Fruit fly (Drosophila melanogaster) whole organism, adult: Measurements from ENCODE around the gene Tim17a1.

Experiments
- CG11617 ChIP-seq: fragments of 200-800 bp; sonication (Bioruptor generic); optimal IDR thresholded peaks from 2 replicates; lab custom pipeline; 2017; ENCODE audit warnings: mild to moderate bottlenecking, missing biosample characterization, missing genetic modification reagents, missing genetic modification characterization
- CG12768 ChIP-seq: fragments of 200-800 bp; sonication (Bioruptor generic); optimal IDR thresholded peaks from 2 replicates; lab custom pipeline; 2017; ENCODE audit warnings: missing biosample characterization, missing genetic modification characterization, mild to moderate bottlenecking, moderate library complexity, missing genetic modification reagents
- CG14711 ChIP-seq: fragments of 200-800 bp; sonication (Bioruptor generic); optimal IDR thresholded peaks from 2 replicates; lab custom pipeline; 2018; ENCODE audit warnings: missing biosample characterization, mild to moderate bottlenecking, missing genetic modification characterization, moderate library complexity
- CG1620 ChIP-seq: fragments of 200-800 bp; sonication (Bioruptor generic); optimal IDR thresholded peaks from 2 replicates; lab custom pipeline; 2016; ENCODE audit warnings: missing biosample characterization, missing genetic modification characterization
- CG33017 ChIP-seq: fragments of 200-800 bp; sonication (Bioruptor generic); optimal IDR thresholded peaks from 2 replicates; lab custom pipeline; 2018; ENCODE audit warnings: missing biosample characterization, mild to moderate bottlenecking, missing genetic modification characterization, moderate library complexity
- CG5204 ChIP-seq: fragments of 200-800 bp; sonication (Bioruptor generic); optimal IDR thresholded peaks from 2 replicates; lab custom pipeline; 2016; ENCODE audit warnings: missing biosample characterization, missing genetic modification characterization
- CG7045 ChIP-seq: fragments of 200-800 bp; sonication (Bioruptor generic); optimal IDR thresholded peaks from 2 replicates; lab custom pipeline; 2017; ENCODE audit warnings: missing biosample characterization, mild to moderate bottlenecking, missing genetic modification characterization
- CG7101 ChIP-seq: fragments of 200-800 bp; sonication (Bioruptor generic); optimal IDR thresholded peaks from 2 replicates; lab custom pipeline; 2018; ENCODE audit warnings: missing biosample characterization, mild to moderate bottlenecking, missing genetic modification characterization, moderate library complexity
- Clk ChIP-seq: fragments of 200-800 bp; sonication (Bioruptor generic); optimal IDR thresholded peaks from 2 replicates; lab custom pipeline; 2017; ENCODE audit warnings: missing biosample characterization, missing genetic modification characterization
- Crg-1 ChIP-seq: fragments of 200-800 bp; sonication (Bioruptor generic); optimal IDR thresholded peaks from 2 replicates; lab custom pipeline; 2016; ENCODE audit warnings: missing biosample characterization, missing genetic modification characterization
- Hr96 ChIP-seq: fragments of 200-800 bp; sonication (Bioruptor generic); optimal IDR thresholded peaks from 2 replicates; lab custom pipeline; 2016; ENCODE audit warnings: missing biosample characterization, missing genetic modification characterization
- Mnt ChIP-seq: fragments of 200-800 bp; sonication (Bioruptor generic); optimal IDR thresholded peaks from 2 replicates; lab custom pipeline; 2016; ENCODE audit warnings: missing biosample characterization, mild to moderate bottlenecking, missing genetic modification characterization
- bab1 ChIP-seq: fragments of 200-800 bp; sonication (Bioruptor generic); optimal IDR thresholded peaks from 3 replicates; lab custom pipeline; 2019; ENCODE audit warnings: missing biosample characterization, mild to moderate bottlenecking, missing genetic modification characterization, moderate library complexity
- cic ChIP-seq: fragments of 200-800 bp; sonication (Bioruptor generic); optimal IDR thresholded peaks from 2 replicates; lab custom pipeline; 2017; ENCODE audit warnings: missing biosample characterization, mild to moderate bottlenecking, missing genetic modification characterization, moderate library complexity
- cnc ChIP-seq, 2 experiments: fragments of >200 bp; optimal IDR thresholded peaks; 2 replicates each; lab custom pipeline; 2017
- kay ChIP-seq: fragments of 200-800 bp; sonication (Bioruptor generic); peaks from one replicate; lab custom pipeline; 2016; ENCODE audit warnings: missing biosample characterization, missing genetic modification characterization, borderline replicate concordance
- ovo ChIP-seq: fragments of 200-800 bp; sonication (Bioruptor generic); optimal IDR thresholded peaks from 2 replicates; lab custom pipeline; 2016; ENCODE audit warnings: missing biosample characterization, missing genetic modification characterization
- pad ChIP-seq: fragments of 200-800 bp; sonication (Bioruptor generic); optimal IDR thresholded peaks from 3 replicates; lab custom pipeline; 2017; ENCODE audit warnings: missing biosample characterization, missing genetic modification characterization, mild to moderate bottlenecking, moderate library complexity, missing genetic modification reagents
- tj ChIP-seq: fragments of 200-800 bp; sonication (Bioruptor generic); optimal IDR thresholded peaks from 3 replicates; lab custom pipeline; 2017; ENCODE audit warnings: missing biosample characterization, mild to moderate bottlenecking, missing genetic modification characterization, moderate library complexity
- toe ChIP-seq: fragments of 200-800 bp; sonication (Bioruptor generic); optimal IDR thresholded peaks from 2 replicates; lab custom pipeline; 2016; ENCODE audit warnings: missing biosample characterization, missing genetic modification characterization

Tim17a1 gene

DNA sequence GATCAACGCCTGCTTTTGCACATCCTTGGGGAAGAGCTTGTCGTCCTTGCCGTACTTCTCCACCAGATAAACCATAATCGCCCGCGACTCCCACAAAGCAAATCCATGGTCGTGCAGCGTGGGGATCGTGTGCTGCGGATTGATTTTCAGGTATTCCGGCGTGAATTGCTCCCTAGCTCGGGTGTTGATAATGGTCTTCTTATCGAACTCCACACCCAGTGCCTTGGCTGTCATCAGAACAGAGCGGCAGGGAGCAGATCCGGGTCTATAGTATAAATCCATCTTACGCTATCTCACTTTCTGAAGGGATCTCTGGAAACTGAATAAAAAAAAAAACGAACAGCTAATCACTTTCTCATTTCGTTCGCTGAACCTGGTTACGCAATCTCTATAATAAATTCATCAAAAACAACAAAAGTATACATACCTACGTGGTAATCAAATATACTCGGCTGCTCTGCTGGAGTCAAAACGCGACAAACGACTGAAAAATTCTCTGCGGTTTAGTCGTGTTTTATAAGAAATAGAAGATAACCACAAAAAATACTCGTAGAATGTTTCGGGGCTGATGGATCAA is 872 bp upstream of the Tim17a1 start, which contains the start of gene GstD10:
Gene GstD10 (minus strand): TSS at position 472 of the 577 bp plus-strand sequence.
- TF ChIP-seq CG7101 (tag; lab: Kevin White, UChicago) (no peak), ovo (GFP tag; lab: Kevin White, UChicago) (no peak), cnc (optimal IDR thresholded peaks at IDR 0.05; lab: Kevin White, UChicago) (no peak), CG14711 (no peak), kay (no peak), Hr96 (GFP tag; lab: Kevin White, UChicago) (no peak), cic (GFP tag; lab: Kevin White, UChicago) (no peak), CG7045 (GFP tag; lab: Kevin White, UChicago) (no peak), CG33017 (tag; lab: Kevin White, UChicago) (no peak), bab1 (GFP tag; lab: Kevin White, UChicago) (no peak), toe (GFP tag; lab: Kevin White, UChicago) (no peak), CG11617 (GFP tag; lab: Kevin White, UChicago) (no peak), tj (GFP tag; lab: Kevin White, UChicago) (no peak), CG12768 (GFP tag; lab: Kevin White, UChicago) (no peak), Mnt (GFP tag; lab: Kevin White, UChicago) (no peak)

DNA sequence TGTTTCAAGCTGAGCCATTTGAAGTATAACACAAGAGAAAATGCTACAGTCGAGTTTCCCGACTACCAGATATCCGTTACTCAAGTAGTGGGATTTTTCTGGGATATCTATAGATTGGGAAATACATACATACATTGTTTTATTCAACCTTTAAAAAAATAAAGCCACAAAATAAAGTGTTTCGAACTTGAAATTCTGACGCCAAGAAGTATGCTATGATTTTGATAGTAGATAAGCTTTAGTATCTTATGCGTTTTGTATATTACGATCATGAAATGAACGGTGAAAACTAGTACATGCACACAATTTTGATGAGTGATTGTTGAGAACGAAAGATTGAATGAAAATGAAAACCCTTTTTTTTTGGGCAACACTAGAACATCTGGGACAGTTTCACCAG is 936 bp downstream of the Tim17a1 start:
- TF ChIP-seq tj (GFP tag; lab: Kevin White, UChicago) (no peak), pad (GFP tag; lab: Kevin White, UChicago) (no peak), Clk (GFP tag; lab: Kevin White, UChicago) (no peak), cic (GFP tag; lab: Kevin White, UChicago) (no peak), CG11617 (GFP tag; lab: Kevin White, UChicago) (no peak), CG7101 (tag; lab: Kevin White, UChicago) (no peak), bab1 (GFP tag; lab: Kevin White, UChicago) (peak; percentile 16), Hr96 (GFP tag; lab: Kevin White, UChicago) (no peak)

DNA sequence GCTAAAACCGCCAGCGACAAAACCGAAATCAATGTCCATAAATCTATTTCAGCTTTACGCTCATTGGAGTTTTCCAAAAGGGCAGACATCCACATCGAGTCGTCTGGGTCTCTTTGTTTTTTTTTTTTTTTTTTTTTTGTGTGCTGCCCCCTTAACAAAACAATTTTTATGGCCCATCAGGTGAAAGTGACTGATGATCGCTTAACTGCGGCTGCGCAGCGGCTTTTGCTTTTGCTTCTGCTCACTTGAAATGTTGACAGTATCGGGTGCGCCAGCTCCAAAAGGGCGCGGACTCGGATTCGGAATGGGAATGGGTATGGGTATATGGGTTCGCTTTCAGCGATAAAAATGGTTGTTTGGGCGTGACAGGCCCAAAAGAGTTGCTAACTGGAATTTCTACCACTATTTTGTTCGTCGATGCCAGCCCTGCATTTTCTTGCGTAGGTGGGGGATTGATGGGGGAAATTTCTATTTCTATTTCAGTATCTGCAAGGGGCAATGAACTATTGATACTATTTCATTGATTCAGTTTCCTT is 2.5 kb downstream of the Tim17a1 start:
- TF ChIP-seq Mnt (GFP tag; lab: Kevin White, UChicago) (no peak), Hr96 (GFP tag; lab: Kevin White, UChicago) (no peak), CG7045 (GFP tag; lab: Kevin White, UChicago) (no peak), bab1 (GFP tag; lab: Kevin White, UChicago) (no peak), CG12768 (GFP tag; lab: Kevin White, UChicago) (no peak), tj (GFP tag; lab: Kevin White, UChicago) (no peak)

DNA sequence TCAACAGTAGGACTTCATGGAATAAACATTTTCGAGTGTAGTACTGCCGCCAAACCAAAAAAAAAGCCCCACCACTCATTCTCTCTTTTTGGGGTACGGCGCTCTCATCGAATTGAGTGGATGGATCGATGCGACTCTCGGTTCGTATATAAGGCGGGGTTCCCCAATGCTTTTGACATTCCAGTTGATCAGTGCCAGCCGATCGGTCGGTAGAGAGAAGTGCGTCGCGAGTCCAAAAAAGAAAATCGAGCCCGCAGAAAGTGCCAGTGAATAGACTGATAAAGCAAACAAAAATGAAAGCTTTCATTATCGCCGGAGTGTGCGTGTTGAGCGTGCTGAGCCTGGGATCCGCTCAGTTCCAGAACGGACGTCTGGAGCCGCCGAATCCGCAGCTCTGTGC is 4.6 kb downstream of the Tim17a1 start, which contains the start of gene CG4115:
Gene CG4115 (plus strand): TSS at position 172 of the 400 bp plus-strand sequence.
- TF ChIP-seq ovo (GFP tag; lab: Kevin White, UChicago) = no peak
- no peak for TF ChIP-seq Mnt (GFP tag; lab: Kevin White, UChicago)
- no peak for TF ChIP-seq CG7045 (GFP tag; lab: Kevin White, UChicago)
- TF ChIP-seq Crg-1 (GFP tag; lab: Kevin White, UChicago) = no peak
- no peak for TF ChIP-seq CG1620 (GFP tag; lab: Kevin White, UChicago)
- no peak for TF ChIP-seq cnc (optimal IDR thresholded peaks at IDR 0.05; lab: Kevin White, UChicago)
- TF ChIP-seq CG5204 (GFP tag; lab: Kevin White, UChicago) = no peak
- no peak for TF ChIP-seq CG12768 (GFP tag; lab: Kevin White, UChicago)
- no peak for TF ChIP-seq cic (GFP tag; lab: Kevin White, UChicago)
- TF ChIP-seq Clk (GFP tag; lab: Kevin White, UChicago) = no peak
- no peak for TF ChIP-seq bab1 (GFP tag; lab: Kevin White, UChicago)
- TF ChIP-seq pad (GFP tag; lab: Kevin White, UChicago) = no peak
- TF ChIP-seq Hr96 (GFP tag; lab: Kevin White, UChicago) = no peak
- TF ChIP-seq CG7101 (tag; lab: Kevin White, UChicago) = no peak
- no peak for TF ChIP-seq CG33017 (tag; lab: Kevin White, UChicago)
- TF ChIP-seq CG14711 = no peak
- no peak for TF ChIP-seq tj (GFP tag; lab: Kevin White, UChicago)
- TF ChIP-seq kay = no peak
- no peak for TF ChIP-seq toe (GFP tag; lab: Kevin White, UChicago)

DNA sequence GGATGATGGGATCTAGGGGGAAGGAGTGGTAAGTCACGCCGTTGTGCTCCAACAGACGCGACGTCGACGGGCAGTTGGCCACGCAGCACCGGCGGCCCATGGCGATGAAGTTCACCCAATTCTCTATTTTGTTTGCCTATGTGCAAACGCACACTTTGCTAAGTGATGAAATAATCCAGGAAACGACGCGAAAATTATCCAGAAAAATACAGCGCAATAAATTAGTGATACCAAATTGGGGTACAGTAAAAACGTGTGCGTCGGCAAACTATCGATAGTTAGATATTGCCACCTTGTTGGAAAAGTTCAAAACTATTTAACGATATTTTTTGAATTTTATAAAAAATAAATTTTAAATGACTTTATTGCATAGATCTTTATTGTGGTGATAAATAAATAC is 8.4 kb downstream of the Tim17a1 start, which contains the start of gene MBD-R2:
Gene MBD-R2 (minus strand): TSS at position 222 of the 400 bp plus-strand sequence.
- TF ChIP-seq Mnt (GFP tag; lab: Kevin White, UChicago) = peak; percentile 31
- peak; percentile 19 for TF ChIP-seq bab1 (GFP tag; lab: Kevin White, UChicago)
- TF ChIP-seq Hr96 (GFP tag; lab: Kevin White, UChicago) = no peak

DNA sequence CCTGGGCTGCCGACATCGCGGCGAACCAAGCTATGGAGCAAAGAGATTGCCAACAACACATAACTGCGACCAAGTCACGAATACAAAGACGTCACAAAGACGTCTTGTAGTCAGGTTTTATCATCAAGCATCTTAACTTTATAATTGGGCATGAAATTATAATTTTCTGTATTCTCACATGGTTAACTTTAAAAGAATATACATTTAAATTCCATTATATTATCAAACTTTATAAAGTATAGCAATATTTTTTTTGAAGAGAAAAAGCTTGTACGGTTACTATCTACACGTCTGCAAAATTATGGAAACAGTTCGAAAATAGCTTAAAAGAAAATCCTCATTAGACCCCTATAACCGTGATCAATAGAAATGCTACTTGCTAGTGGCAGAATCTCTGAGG is 12.5 kb downstream of the Tim17a1 start, which contains the start of gene CG10041:
Gene CG10041 (minus strand): TSS at position 101 of the 400 bp plus-strand sequence.
- TF ChIP-seq CG14711 (no peak), CG11617 (GFP tag; lab: Kevin White, UChicago) (no peak), CG7101 (tag; lab: Kevin White, UChicago) (no peak), CG1620 (GFP tag; lab: Kevin White, UChicago) (no peak), pad (GFP tag; lab: Kevin White, UChicago) (no peak), Mnt (GFP tag; lab: Kevin White, UChicago) (no peak), cic (GFP tag; lab: Kevin White, UChicago) (no peak), cnc (optimal IDR thresholded peaks at IDR 0.05; lab: Kevin White, UChicago) (no peak), CG5204 (GFP tag; lab: Kevin White, UChicago) (no peak), kay (no peak), bab1 (GFP tag; lab: Kevin White, UChicago) (no peak)
